Fruit fly (Drosophila melanogaster): ENCODE results near the gene CG10413.

DNA sequence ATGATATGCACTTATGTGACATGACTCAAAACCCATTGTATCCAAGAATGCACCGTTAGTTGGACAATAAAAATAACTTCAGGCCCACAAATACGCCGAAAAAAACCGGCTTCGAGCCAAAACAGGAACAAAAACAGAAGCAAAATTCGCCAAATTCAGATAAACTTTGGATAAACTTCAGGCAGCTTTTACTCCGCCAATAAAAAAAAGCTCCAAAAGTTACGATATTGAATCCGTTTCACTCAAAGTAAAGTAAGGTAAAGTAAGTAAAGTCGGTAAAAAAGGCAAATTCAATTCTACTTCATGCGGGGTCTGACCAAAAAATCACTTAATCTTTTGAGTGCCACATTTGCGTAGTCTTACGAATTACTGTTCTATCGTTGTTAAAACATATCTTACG lies 41.1 kb downstream of the CG10413 start:
- TF ChIP-seq psq (optimal IDR thresholded peaks at IDR 0.05) (no peak), usp (GFP tag; optimal IDR thresholded peaks at IDR 0.05) (no peak), EcR (GFP tag; optimal IDR thresholded peaks at IDR 0.05) (no peak), Dll (optimal IDR thresholded peaks at IDR 0.05) (no peak)
